Worm (Caenorhabditis elegans) whole organism, L4 larva: ENCODE data around the gene air-1.

ENCODE experiments used
- ama-1 ChIP-seq: fragments of 150-350 bp; optimal IDR thresholded peaks from 2 replicates; lab custom pipeline; 2014; ENCODE audit warnings: inconsistent platforms, mixed read lengths
- ces-1 ChIP-seq: fragments of 150-350 bp; sonication (generic microtip); optimal IDR thresholded peaks from 4 replicates; lab custom pipeline; 2014; ENCODE audit warnings: missing biosample characterization, missing genetic modification reagents, missing genetic modification characterization

- no peak for TF ChIP-seq ama-1 (lab: Kevin White, UChicago)
- TF ChIP-seq ces-1 (GFP tag; lab: Kevin White, UChicago) = no peak
Observed at ce11 chrV:8183384-8183783, 37.9 kb upstream of the air-1 start, which contains the start of gene srp-8.
